Worm (Caenorhabditis elegans): ENCODE data around the gene ceh-99.

The ceh-99 gene

ce11 chrII:12494556-12495131 lies 25.1 kb upstream of the ceh-99 start, which contains the start of gene col-85 (continued):
- peak; percentile 71 to 77 for TF ChIP-seq lin-35 (GFP tag; optimal IDR thresholded peaks at IDR 0.05)
- no peak for TF ChIP-seq nhr-12 (tag; optimal IDR thresholded peaks at IDR 0.05)
- TF ChIP-seq swsn-7 (tag; optimal IDR thresholded peaks at IDR 0.05): peak; percentile 73
- TF ChIP-seq efl-1 (optimal IDR thresholded peaks at IDR 0.05): peak; percentile 65 to 71
- TF ChIP-seq efl-1 (GFP tag; optimal IDR thresholded peaks at IDR 0.05 in 1 of 2): peak; percentile 66 to 97
- TF ChIP-seq lin-14 (GFP tag; optimal IDR thresholded peaks at IDR 0.05): peak; percentile 74
- TF ChIP-seq sup-37 (GFP tag; optimal IDR thresholded peaks at IDR 0.05): no peak
- no peak for TF ChIP-seq nhr-28 (tag; optimal IDR thresholded peaks at IDR 0.05)

ce11 chrII:12496981-12497380 lies 22.8 kb upstream of the ceh-99 start, which contains the start of gene T21B4.3:
Gene T21B4.3, minus strand, starts transcription at chrII:12497081.
- TF ChIP-seq tbx-2 (tag; optimal IDR thresholded peaks at IDR 0.05) (no peak), zip-4 (GFP tag; optimal IDR thresholded peaks at IDR 0.05) (no peak), ceh-8 (GFP tag; optimal IDR thresholded peaks at IDR 0.05) (no peak), blmp-1 (tag; optimal IDR thresholded peaks at IDR 0.05) (no peak), mep-1 (tag; optimal IDR thresholded peaks at IDR 0.05) (no peak), aha-1 (tag; optimal IDR thresholded peaks at IDR 0.05) (no peak), fkh-8 (tag; optimal IDR thresholded peaks at IDR 0.05) (no peak), ets-5 (GFP tag; IDR thresholded peaks at IDR 0.05) (no peak), ces-1 (GFP tag; optimal IDR thresholded peaks at IDR 0.05) (no peak), vab-15 (tag; optimal IDR thresholded peaks at IDR 0.05) (no peak), ama-1 (optimal IDR thresholded peaks at IDR 0.05) (no peak), aly-2 (tag; optimal IDR thresholded peaks at IDR 0.05) (no peak), sup-37 (GFP tag; optimal IDR thresholded peaks at IDR 0.05) (no peak), nhr-20 (tag; optimal IDR thresholded peaks at IDR 0.05) (no peak), fos-1 (tag; optimal IDR thresholded peaks at IDR 0.05) (no peak), xbp-1 (tag; optimal IDR thresholded peaks at IDR 0.05) (no peak), nhr-77 (tag; optimal IDR thresholded peaks at IDR 0.05) (no peak), grh-1 (GFP tag; IDR thresholded peaks at IDR 0.05) (no peak), lsy-2 (tag; optimal IDR thresholded peaks at IDR 0.05) (no peak)

- TF ChIP-seq aly-2 (tag; optimal IDR thresholded peaks at IDR 0.05) (no peak), lin-39 (tag; optimal IDR thresholded peaks at IDR 0.05) (no peak), swsn-7 (tag; optimal IDR thresholded peaks at IDR 0.05) (no peak), mep-1 (tag; optimal IDR thresholded peaks at IDR 0.05) (no peak), nhr-71 (tag; optimal IDR thresholded peaks at IDR 0.05) (peak; percentile 18), lin-15B (tag; optimal IDR thresholded peaks at IDR 0.05) (no peak), fos-1 (tag; optimal IDR thresholded peaks at IDR 0.05) (no peak), nhr-12 (tag; optimal IDR thresholded peaks at IDR 0.05) (no peak), ceh-90 (tag; optimal IDR thresholded peaks at IDR 0.05) (no peak), ceh-82 (tag; optimal IDR thresholded peaks at IDR 0.05) (no peak), pqm-1 (tag; optimal IDR thresholded peaks at IDR 0.05) (no peak), dpl-1 (GFP tag; optimal IDR thresholded peaks at IDR 0.05) (peak in 1 of 3 experiments; percentile 21), vab-15 (tag; optimal IDR thresholded peaks at IDR 0.05) (no peak), isw-1 (GFP tag; IDR thresholded peaks at IDR 0.05) (no peak), ceh-8 (GFP tag; optimal IDR thresholded peaks at IDR 0.05) (no peak), unc-130 (tag; optimal IDR thresholded peaks at IDR 0.05) (no peak), jun-1 (tag; optimal IDR thresholded peaks at IDR 0.05) (no peak), lin-14 (GFP tag; optimal IDR thresholded peaks at IDR 0.05) (peak; percentile 67), hlh-17 (GFP tag; optimal IDR thresholded peaks at IDR 0.05; ENCODE audit: borderline replicate concordance) (no peak), efl-1 (optimal IDR thresholded peaks at IDR 0.05) (peak; percentile 8 to 72), efl-1 (GFP tag; optimal IDR thresholded peaks at IDR 0.05 in 1 of 2) (peak; percentile 29 to 80), tbx-2 (tag; optimal IDR thresholded peaks at IDR 0.05) (no peak), C34B4.2 (tag; optimal IDR thresholded peaks at IDR 0.05) (no peak), nhr-77 (tag; optimal IDR thresholded peaks at IDR 0.05) (no peak), blmp-1 (tag; optimal IDR thresholded peaks at IDR 0.05) (no peak), lir-3 (tag; optimal IDR thresholded peaks at IDR 0.05; ENCODE audit: poor library complexity) (no peak), lsy-2 (tag; optimal IDR thresholded peaks at IDR 0.05) (no peak), fkh-10 (GFP tag; optimal IDR thresholded peaks at IDR 0.05) (peak; percentile 78), nhr-19 (GFP tag; conservative IDR thresholded peaks at IDR 0.05) (no peak), ztf-11 (tag; optimal IDR thresholded peaks at IDR 0.05) (no peak), nhr-237 (tag; optimal IDR thresholded peaks at IDR 0.05) (no peak)
These were observed 19.8 kb upstream of the ceh-99 start for ce11 chrII:12499969-12500368.

All from whole organism, L1 larva.